Fruit fly (Drosophila melanogaster): ENCODE data around the gene CG15756.

CG15756 gene

dm6 chrX:13529673-13530072 lies 4.5 kb upstream of the CG15756 start (continued):
- TF ChIP-seq gfzf (GFP tag; optimal IDR thresholded peaks at IDR 0.05): no peak
- TF ChIP-seq Ada2b (GFP tag; IDR thresholded peaks at IDR 0.05): 0 out of 2 replicates have a peak, but pooled peaks have one; percentile 30
- peak; percentile 22; the same call in 1 of the 3 replicates for TF ChIP-seq row (GFP tag; IDR thresholded peaks at IDR 0.05)
- TF ChIP-seq ab (GFP tag; optimal IDR thresholded peaks at IDR 0.05): no peak
- TF ChIP-seq CoRest (tag; optimal IDR thresholded peaks at IDR 0.05): no peak
- TF ChIP-seq disco-r (GFP tag; optimal IDR thresholded peaks at IDR 0.05): no peak
- TF ChIP-seq sisA (GFP tag; IDR thresholded peaks at IDR 0.05): 0 out of 2 replicates have a peak, but pooled peaks have one; percentile 16
- no peak for TF ChIP-seq pan (optimal IDR thresholded peaks at IDR 0.05)
- TF ChIP-seq pan (GFP tag; optimal IDR thresholded peaks at IDR 0.05 in 1 of 2, IDR thresholded peaks at IDR 0.05 in 1 of 2): peak in 1 of 2 experiments; percentile 11
- no peak for TF ChIP-seq CG4617 (GFP tag; optimal IDR thresholded peaks at IDR 0.05; ENCODE audit: borderline replicate concordance)
- TF ChIP-seq Elba2 (GFP tag; optimal IDR thresholded peaks at IDR 0.05): no peak
- peak; percentile 13 for TF ChIP-seq CG11504 (tag; optimal IDR thresholded peaks at IDR 0.05)
- TF ChIP-seq zf30C (GFP tag; optimal IDR thresholded peaks at IDR 0.05): no peak
- no peak for TF ChIP-seq cas (GFP tag; IDR thresholded peaks at IDR 0.05)
- TF ChIP-seq zfh1 (GFP tag; IDR thresholded peaks at IDR 0.05): no peak
- TF ChIP-seq psq (GFP tag; optimal IDR thresholded peaks at IDR 0.05): no peak
- TF ChIP-seq Dbx (GFP tag; IDR thresholded peaks at IDR 0.05): no peak
- no peak for TF ChIP-seq CG12071 (GFP tag; optimal IDR thresholded peaks at IDR 0.05)
- TF ChIP-seq insv (GFP tag; optimal IDR thresholded peaks at IDR 0.05): no peak
- no peak for TF ChIP-seq otp (GFP tag; IDR thresholded peaks at IDR 0.05)
- TF ChIP-seq Sin3A (optimal IDR thresholded peaks at IDR 0.05): no peak
- TF ChIP-seq CG2129 (GFP tag; IDR thresholded peaks at IDR 0.05; ENCODE audit: partially characterized antibody): no peak

- TF ChIP-seq Lhr (GFP tag; optimal IDR thresholded peaks at IDR 0.05): no peak
- TF ChIP-seq Bdp1 (GFP tag; optimal IDR thresholded peaks at IDR 0.05): no peak
- TF ChIP-seq pzg (GFP tag; optimal IDR thresholded peaks at IDR 0.05): no peak
- no peak for TF ChIP-seq CG12104 (GFP tag; optimal IDR thresholded peaks at IDR 0.05)
These were observed 3.9 kb upstream of the CG15756 start, which contains the start of gene CG44428 for dm6 chrX:13530199-13530788. Gene CG44428, minus strand, starts transcription at chrX:13530249.

- TF ChIP-seq vnd (GFP tag; IDR thresholded peaks at IDR 0.05; ENCODE audit: partially characterized antibody) (no peak), gsb-n (tag; optimal IDR thresholded peaks at IDR 0.05) (no peak), ERR (GFP tag; optimal IDR thresholded peaks at IDR 0.05) (no peak), CG18619 (GFP tag; optimal IDR thresholded peaks at IDR 0.05) (no peak), CG12744 (GFP tag; optimal IDR thresholded peaks at IDR 0.05) (no peak), BtbVII (GFP tag; optimal IDR thresholded peaks at IDR 0.05) (no peak), CG5245 (GFP tag; optimal IDR thresholded peaks at IDR 0.05) (no peak), CG14860 (GFP tag; IDR thresholded peaks at IDR 0.05; ENCODE audit: partially characterized antibody) (no peak), croc (GFP tag; conservative IDR thresholded peaks at IDR 0.05) (no peak), CG30403 (GFP tag; optimal IDR thresholded peaks at IDR 0.05) (no peak), Ets65A (GFP tag) (no peak), cg (GFP tag; optimal IDR thresholded peaks at IDR 0.05) (no peak), ken (GFP tag; IDR thresholded peaks at IDR 0.05) (no peak), sim (GFP tag; IDR thresholded peaks at IDR 0.05) (no peak), inv (GFP tag; IDR thresholded peaks at IDR 0.05; ENCODE audit: partially characterized antibody) (no peak), Awh (GFP tag; IDR thresholded peaks at IDR 0.05) (no peak), Six4 (GFP tag; optimal IDR thresholded peaks at IDR 0.05) (no peak), usp (GFP tag; optimal IDR thresholded peaks at IDR 0.05) (no peak), CG3726 (GFP tag; IDR thresholded peaks at IDR 0.05) (no peak)
These were observed 2.6 kb downstream of the CG15756 start for dm6 chrX:13536776-13537175.
